Worm (Caenorhabditis elegans) whole organism, late embryonic: ENCODE measurements around the gene F31E3.2.

Source experiments
- K02D7.2 ChIP-seq: sonication (generic microtip); optimal IDR thresholded peaks from 2 replicates; lab custom pipeline; 2017; ENCODE audit warnings: mild to moderate bottlenecking, missing genetic modification characterization, missing compliant biosample characterization
- ceh-22 ChIP-seq: sonication (generic microtip); optimal IDR thresholded peaks from 2 replicates; lab custom pipeline; 2017; ENCODE audit warnings: missing biosample characterization, missing genetic modification characterization
- ceh-30 ChIP-seq: fragments of 150-350 bp; optimal IDR thresholded peaks from 2 replicates; lab custom pipeline; 2014; ENCODE audit warnings: missing biosample characterization, missing genetic modification characterization
- ceh-31 ChIP-seq: sonication (generic microtip); optimal IDR thresholded peaks from 2 replicates; lab custom pipeline; 2016; ENCODE audit warnings: missing genetic modification characterization, missing compliant biosample characterization
- ceh-45 ChIP-seq: fragments of 200-800 bp; sonication (Bioruptor generic); IDR thresholded peaks from 2 replicates; pipeline ENCODE4 v1.3.6; 2022; ENCODE audit warnings: missing genetic modification reagents, missing genetic modification characterization, missing compliant biosample characterization
- ceh-48 ChIP-seq: sonication (generic microtip); optimal IDR thresholded peaks from 2 replicates; lab custom pipeline; 2016; ENCODE audit warnings: missing genetic modification characterization, inconsistent platforms, missing compliant biosample characterization
- ceh-6 ChIP-seq: fragments of 200-800 bp; sonication (Bioruptor generic); optimal IDR thresholded peaks from 2 replicates; lab custom pipeline; 2018; ENCODE audit warnings: mild to moderate bottlenecking, missing genetic modification characterization, missing compliant biosample characterization
- elt-2 ChIP-seq: sonication (generic microtip); optimal IDR thresholded peaks from 2 replicates; lab custom pipeline; 2016; ENCODE audit warnings: missing genetic modification reagents, missing genetic modification characterization, missing compliant biosample characterization
- hlh-13 ChIP-seq: fragments of 200-800 bp; sonication (Bioruptor generic); optimal IDR thresholded peaks from 2 replicates; lab custom pipeline; 2018; ENCODE audit warnings: mild to moderate bottlenecking, missing genetic modification characterization, missing compliant biosample characterization
- pax-1 ChIP-seq: fragments of 150-350 bp; optimal IDR thresholded peaks from 2 replicates; lab custom pipeline; 2014; ENCODE audit warnings: missing biosample characterization, missing genetic modification characterization
- sdc-2 ChIP-seq: sonication (generic microtip); optimal IDR thresholded peaks from 2 replicates; lab custom pipeline; 2016; ENCODE audit warnings: missing genotype, missing genetic modification characterization, missing compliant biosample characterization
- sox-2 ChIP-seq: fragments of 200-800 bp; sonication (Bioruptor generic); IDR thresholded peaks from 2 replicates; pipeline ENCODE4 v1.3.6; 2022; ENCODE audit warnings: missing genetic modification reagents, missing genetic modification characterization, missing compliant biosample characterization
- tbx-7 ChIP-seq: sonication (generic microtip); optimal IDR thresholded peaks from 2 replicates; lab custom pipeline; 2016; ENCODE audit warnings: missing genotype, missing genetic modification characterization, missing compliant biosample characterization
- unc-42 ChIP-seq: sonication (generic microtip); optimal IDR thresholded peaks from 2 replicates; lab custom pipeline; 2016; ENCODE audit warnings: missing genotype, missing genetic modification characterization, missing compliant biosample characterization

The F31E3.2 gene

DNA sequence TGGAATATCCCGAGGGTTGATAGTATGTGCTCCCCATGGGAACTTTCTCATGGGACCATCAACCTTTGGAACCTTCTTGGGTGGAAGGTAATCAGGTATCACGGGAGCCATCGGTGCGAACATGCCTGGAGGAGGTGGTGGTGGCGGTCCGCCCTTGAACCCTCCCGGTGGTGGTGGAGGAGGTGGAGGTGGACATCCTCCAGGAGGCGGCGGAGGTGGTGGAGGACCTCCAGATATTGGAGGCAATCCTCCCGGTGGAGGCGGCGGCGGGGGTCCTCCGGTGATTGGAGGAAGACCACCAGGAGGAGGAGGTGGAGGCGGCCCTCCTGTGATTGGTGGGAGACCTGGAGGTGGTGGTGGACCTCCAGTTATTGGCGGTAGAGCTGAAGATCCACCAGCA is 52.1 kb downstream of the F31E3.2 start:
- TF ChIP-seq pax-1 (tag; lab: Kevin White, UChicago) (no peak), ceh-22 (no peak), elt-2 (tag; lab: Kevin White, UChicago) (no peak), unc-42 (tag; lab: Kevin White, UChicago) (no peak), ceh-45 (GFP tag; lab: Robert Waterston, UW) (no peak), ceh-6 (GFP tag; lab: Kevin White, UChicago) (no peak), K02D7.2 (tag; lab: Kevin White, UChicago) (no peak), hlh-13 (GFP tag; lab: Kevin White, UChicago) (no peak), tbx-7 (tag; lab: Kevin White, UChicago) (no peak), sdc-2 (tag; lab: Kevin White, UChicago) (no peak), ceh-30 (tag; lab: Kevin White, UChicago) (no peak), sox-2 (no peak), ceh-31 (tag; lab: Kevin White, UChicago) (no peak), ceh-48 (tag; lab: Kevin White, UChicago) (no peak)
